Worm (Caenorhabditis elegans) whole organism, L4 larva: ENCODE results near the gene tnc-2.
A peak's percentile ranks its signal among the peaks of the same experiment; 100 is the strongest.

Experiments
- D1046.2 ChIP-seq: fragments of 200-800 bp; sonication (Bioruptor generic); IDR thresholded peaks from 2 replicates; pipeline ENCODE4 v1.3.6; 2022; ENCODE audit warnings: missing genetic modification characterization, missing compliant biosample characterization
- F37D6.2 ChIP-seq: sonication (generic microtip); optimal IDR thresholded peaks from 2 replicates; lab custom pipeline; 2016; ENCODE audit warnings: mild to moderate bottlenecking, missing genetic modification characterization, missing compliant biosample characterization
- Y5F2A.4 ChIP-seq: fragments of 200-800 bp; sonication (Bioruptor generic); optimal IDR thresholded peaks from 2 replicates; lab custom pipeline; 2018; ENCODE audit warnings: mild to moderate bottlenecking, missing genetic modification characterization, missing compliant biosample characterization
- Y75B8A.6 ChIP-seq: fragments of 200-800 bp; sonication (Bioruptor generic); IDR thresholded peaks from 2 replicates; pipeline ENCODE4 v1.3.6; 2022; ENCODE audit warnings: missing genetic modification reagents, missing genetic modification characterization, missing compliant biosample characterization
- aly-2 ChIP-seq: sonication (generic microtip); optimal IDR thresholded peaks from 2 replicates; lab custom pipeline; 2018; ENCODE audit warnings: missing biosample characterization, missing genetic modification characterization
- ama-1 ChIP-seq: fragments of 150-350 bp; optimal IDR thresholded peaks from 2 replicates; lab custom pipeline; 2014; ENCODE audit warnings: inconsistent platforms, mixed read lengths
- ceh-20 ChIP-seq: fragments of 200-800 bp; sonication (Bioruptor generic); IDR thresholded peaks from 2 replicates; pipeline ENCODE4 v1.3.6; 2022; ENCODE audit warnings: missing genetic modification reagents, missing genetic modification characterization, missing compliant biosample characterization
- ceh-82 ChIP-seq: sonication (generic microtip); optimal IDR thresholded peaks from 2 replicates; lab custom pipeline; 2017; ENCODE audit warnings: missing biosample characterization, missing genetic modification characterization
- ces-1 ChIP-seq: fragments of 150-350 bp; sonication (generic microtip); optimal IDR thresholded peaks from 4 replicates; lab custom pipeline; 2014; ENCODE audit warnings: missing biosample characterization, missing genetic modification reagents, missing genetic modification characterization
- cey-2 ChIP-seq: sonication (generic microtip); optimal IDR thresholded peaks from 3 replicates; lab custom pipeline; 2017; ENCODE audit warnings: missing genetic modification characterization, mild to moderate bottlenecking, missing compliant biosample characterization, antibody characterized with exemption, borderline replicate concordance; ENCODE audit not compliant: insufficient read depth
- ctbp-1 ChIP-seq: fragments of 200-800 bp; sonication (Bioruptor generic); IDR thresholded peaks from 2 replicates; pipeline ENCODE4 v1.3.6; 2022; ENCODE audit warnings: missing genetic modification reagents, missing genetic modification characterization, missing compliant biosample characterization
- daf-16 ChIP-seq, 3 experiments: sonication (generic microtip); optimal IDR thresholded peaks; 2 replicates each; lab custom pipeline; 2016 to 2017; ENCODE audit warnings: missing genetic modification characterization in 3 of 3, missing genetic modification reagents in 3 of 3, mild to moderate bottlenecking in 2 of 3, missing compliant biosample characterization in 2 of 3, missing biosample characterization in 1 of 3, moderate library complexity in 1 of 3
- dmd-6 ChIP-seq: fragments of 200-800 bp; sonication (Bioruptor generic); IDR thresholded peaks from 2 replicates; pipeline ENCODE4 v1.3.6; 2022; ENCODE audit warnings: missing genetic modification reagents, missing genetic modification characterization, missing compliant biosample characterization
- duxl-1 ChIP-seq: sonication (generic microtip); optimal IDR thresholded peaks from 2 replicates; lab custom pipeline; 2016; ENCODE audit warnings: mild to moderate bottlenecking, missing genetic modification characterization, moderate library complexity, missing compliant biosample characterization; ENCODE audit not compliant: poor library complexity
- egl-27 ChIP-seq: sonication (generic microtip); optimal IDR thresholded peaks from 3 replicates; lab custom pipeline; 2017; ENCODE audit warnings: missing biosample characterization, missing genetic modification reagents, missing genetic modification characterization
- egl-43 ChIP-seq: fragments of 200-800 bp; sonication (Bioruptor generic); IDR thresholded peaks from 2 replicates; pipeline ENCODE4 v1.3.6; 2022; ENCODE audit warnings: missing genetic modification reagents, missing genetic modification characterization, missing compliant biosample characterization
- fkh-10 ChIP-seq: fragments of 150-350 bp; optimal IDR thresholded peaks from 2 replicates; lab custom pipeline; 2014; ENCODE audit warnings: missing biosample characterization, missing genetic modification reagents, missing genetic modification characterization
- hmg-1.1 ChIP-seq: fragments of 200-800 bp; sonication (Bioruptor generic); IDR thresholded peaks from 2 replicates; pipeline ENCODE4 v1.3.6; 2022; ENCODE audit warnings: missing genetic modification reagents, missing genetic modification characterization, missing compliant biosample characterization
- jun-1 ChIP-seq: fragments of 150-350 bp; optimal IDR thresholded peaks from 2 replicates; lab custom pipeline; 2014; ENCODE audit warnings: missing biosample characterization, missing genetic modification reagents, missing genetic modification characterization
- lin-1 ChIP-seq: fragments of 200-800 bp; sonication (Bioruptor generic); IDR thresholded peaks from 2 replicates; pipeline ENCODE4 v1.3.6; 2022; ENCODE audit warnings: missing genetic modification reagents, missing genetic modification characterization, missing compliant biosample characterization
- lin-15B ChIP-seq: fragments of 150-350 bp; sonication (generic microtip); optimal IDR thresholded peaks from 3 replicates; lab custom pipeline; 2014; ENCODE audit warnings: missing biosample characterization, missing genetic modification characterization
- lin-29 ChIP-seq: fragments of 200-800 bp; sonication (Bioruptor generic); IDR thresholded peaks from 2 replicates; pipeline ENCODE4 v1.3.6; 2022; ENCODE audit warnings: missing genetic modification reagents, missing genetic modification characterization, missing compliant biosample characterization
- lin-38 ChIP-seq: fragments of 200-800 bp; sonication (Bioruptor generic); IDR thresholded peaks from 2 replicates; pipeline ENCODE4 v1.3.6; 2022; ENCODE audit warnings: missing genetic modification reagents, missing genetic modification characterization, missing compliant biosample characterization
- lin-39 ChIP-seq: fragments of 150-350 bp; optimal IDR thresholded peaks from 2 replicates; lab custom pipeline; 2014; ENCODE audit warnings: missing biosample characterization, missing genetic modification reagents, missing genetic modification characterization
- lsy-2 ChIP-seq, 2 experiments: fragments of 150-350 bp in 1 of 2; sonication (generic microtip) in 1 of 2; optimal IDR thresholded peaks; 2 replicates each; lab custom pipeline; 2014 to 2017; ENCODE audit warnings: missing biosample characterization in 2 of 2, missing genetic modification characterization in 2 of 2
- madf-5 ChIP-seq, 2 experiments: fragments of 200-800 bp; sonication (Bioruptor generic); IDR thresholded peaks; 2 replicates each; pipeline ENCODE4 v1.3.6; 2022; ENCODE audit warnings: missing compliant biosample characterization in 2 of 2, missing genetic modification characterization in 2 of 2
- madf-9 ChIP-seq: fragments of 200-800 bp; sonication (Bioruptor generic); conservative IDR thresholded peaks from 2 replicates; pipeline ENCODE4 v1.3.6; 2022; ENCODE audit warnings: missing genetic modification reagents, missing genetic modification characterization, missing compliant biosample characterization
- mdl-1 ChIP-seq, 2 experiments: fragments of 150-350 bp in 1 of 2; sonication (generic microtip) in 1 of 2; optimal IDR thresholded peaks; 2 replicates each; lab custom pipeline; 2014 to 2017; ENCODE audit warnings: missing biosample characterization in 2 of 2, missing genetic modification characterization in 2 of 2
- mdt-29 ChIP-seq: fragments of 200-800 bp; sonication (Bioruptor generic); IDR thresholded peaks from 2 replicates; pipeline ENCODE4 v1.3.6; 2022; ENCODE audit warnings: missing genetic modification reagents, missing genetic modification characterization, missing compliant biosample characterization
- mep-1 ChIP-seq: fragments of 150-350 bp; sonication (generic microtip); optimal IDR thresholded peaks from 3 replicates; lab custom pipeline; 2014; ENCODE audit warnings: missing biosample characterization, missing genetic modification characterization
- nhr-11 ChIP-seq: fragments of 150-350 bp; optimal IDR thresholded peaks from 2 replicates; lab custom pipeline; 2014; ENCODE audit warnings: missing biosample characterization, missing genetic modification characterization
- nhr-28 ChIP-seq: fragments of 150-350 bp; optimal IDR thresholded peaks from 2 replicates; lab custom pipeline; 2014; ENCODE audit warnings: missing biosample characterization, missing genetic modification characterization
- nhr-42 ChIP-seq: fragments of 200-800 bp; sonication (Bioruptor generic); IDR thresholded peaks from 2 replicates; pipeline ENCODE4 v1.3.6; 2022; ENCODE audit warnings: missing genetic modification characterization, missing compliant biosample characterization
- nhr-6 ChIP-seq: fragments of 150-350 bp; optimal IDR thresholded peaks from 2 replicates; lab custom pipeline; 2014; ENCODE audit warnings: missing biosample characterization, missing genetic modification characterization
- nhr-76 ChIP-seq: fragments of 150-350 bp; optimal IDR thresholded peaks from 2 replicates; lab custom pipeline; 2014; ENCODE audit warnings: missing biosample characterization, missing genetic modification characterization
- pha-4 ChIP-seq, 2 experiments: fragments of 150-350 bp in 1 of 2; fragments of 200-800 bp in 1 of 2; sonication (Bioruptor generic) in 1 of 2; IDR thresholded peaks in 1 of 2; optimal IDR thresholded peaks in 1 of 2; 2 replicates each; pipeline versions ENCODE4 v1.3.6 to Lab custom; 2014 to 2022; ENCODE audit warnings: missing genetic modification characterization in 2 of 2, missing genetic modification reagents in 2 of 2, missing biosample characterization in 1 of 2, missing compliant biosample characterization in 1 of 2
- php-3 ChIP-seq: fragments of 200-800 bp; sonication (Bioruptor generic); IDR thresholded peaks from 2 replicates; pipeline ENCODE4 v1.3.6; 2022; ENCODE audit warnings: missing genetic modification reagents, missing genetic modification characterization, missing compliant biosample characterization
- set-16 ChIP-seq: fragments of 200-800 bp; sonication (Bioruptor generic); IDR thresholded peaks from 2 replicates; pipeline ENCODE4 v1.3.6; 2022; ENCODE audit warnings: missing genetic modification reagents, missing genetic modification characterization, missing compliant biosample characterization
- skn-1 ChIP-seq: fragments of 150-350 bp; optimal IDR thresholded peaks from 2 replicates; lab custom pipeline; 2014; ENCODE audit warnings: missing biosample characterization, missing genetic modification characterization
- spr-1 ChIP-seq: sonication (generic microtip); optimal IDR thresholded peaks from 2 replicates; lab custom pipeline; 2016; ENCODE audit warnings: mild to moderate bottlenecking, missing genetic modification characterization, missing compliant biosample characterization
- spr-3 ChIP-seq: fragments of 200-800 bp; sonication (Bioruptor generic); optimal IDR thresholded peaks from 2 replicates; lab custom pipeline; 2018; ENCODE audit warnings: mild to moderate bottlenecking, missing genetic modification characterization, missing compliant biosample characterization
- tra-1 ChIP-seq: fragments of 200-800 bp; sonication (Bioruptor generic); IDR thresholded peaks from 2 replicates; pipeline ENCODE4 v1.3.6; 2022; ENCODE audit warnings: missing genetic modification reagents, missing genetic modification characterization, missing compliant biosample characterization
- unc-39 ChIP-seq: sonication (generic microtip); optimal IDR thresholded peaks from 2 replicates; lab custom pipeline; 2017; ENCODE audit warnings: missing biosample characterization, missing genetic modification characterization
- zag-1 ChIP-seq: fragments of 150-350 bp; optimal IDR thresholded peaks from 2 replicates; lab custom pipeline; 2014; ENCODE audit warnings: missing biosample characterization, missing genetic modification characterization
- zfp-2 ChIP-seq: sonication (generic microtip); optimal IDR thresholded peaks from 2 replicates; lab custom pipeline; 2016; ENCODE audit warnings: mild to moderate bottlenecking, missing genetic modification characterization, missing compliant biosample characterization
- zfp-3 ChIP-seq: fragments of 200-800 bp; sonication (Bioruptor generic); conservative IDR thresholded peaks from 2 replicates; pipeline ENCODE4 v1.3.6; 2022; ENCODE audit warnings: missing genetic modification reagents, missing genetic modification characterization, missing compliant biosample characterization
- zip-2 ChIP-seq: fragments of 150-350 bp; optimal IDR thresholded peaks from 2 replicates; lab custom pipeline; 2014; ENCODE audit warnings: missing biosample characterization, missing genetic modification characterization
- ztf-7 ChIP-seq: fragments of 150-350 bp; optimal IDR thresholded peaks from 2 replicates; lab custom pipeline; 2014; ENCODE audit warnings: missing biosample characterization, missing genetic modification characterization

Gene tnc-2

ce11 chrII:10501578-10501977 lies 34.9 kb downstream of the tnc-2 start (continued):
- TF ChIP-seq skn-1 (tag; lab: Kevin White, UChicago), result no peak
- TF ChIP-seq lin-15B (tag; lab: Kevin White, UChicago), result no peak
- TF ChIP-seq daf-16 (GFP tag; optimal IDR thresholded peaks at IDR 0.05; lab: Kevin White, UChicago), result no peak
- TF ChIP-seq daf-16 (tag; optimal IDR thresholded peaks at IDR 0.05; lab: Kevin White, UChicago), result peak; percentile 10
- TF ChIP-seq Y5F2A.4 (GFP tag; lab: Kevin White, UChicago), result no peak
- TF ChIP-seq spr-3 (GFP tag; lab: Kevin White, UChicago), result no peak
- TF ChIP-seq mdl-1 (tag; optimal IDR thresholded peaks at IDR 0.05; lab: Kevin White, UChicago), result peak in 1 of 2 experiments; percentile 86
- TF ChIP-seq D1046.2 (GFP tag; lab: Robert Waterston, UW), result no peak
- TF ChIP-seq cey-2, result no peak
- TF ChIP-seq Y75B8A.6, result no peak
- no peak for TF ChIP-seq php-3 (GFP tag; lab: Robert Waterston, UW)
- TF ChIP-seq pha-4 (GFP tag; IDR thresholded peaks at IDR 0.05; lab: Robert Waterston, UW), result no peak
- TF ChIP-seq pha-4 (tag; optimal IDR thresholded peaks at IDR 0.05; lab: Kevin White, UChicago), result no peak
- TF ChIP-seq nhr-42 (GFP tag; lab: Robert Waterston, UW), result 0 out of 2 replicates have a peak, but pooled peaks have one; percentile 5
- no peak for TF ChIP-seq ces-1 (GFP tag; lab: Kevin White, UChicago)
- TF ChIP-seq duxl-1 (tag; lab: Kevin White, UChicago), result peak; percentile 36
- TF ChIP-seq unc-39, result no peak
- no peak for TF ChIP-seq ceh-82 (tag; lab: Kevin White, UChicago)
- TF ChIP-seq nhr-76 (tag; lab: Kevin White, UChicago), result no peak
- no peak for TF ChIP-seq dmd-6 (GFP tag; lab: Robert Waterston, UW)
- no peak for TF ChIP-seq madf-9
- no peak for TF ChIP-seq F37D6.2 (tag; lab: Kevin White, UChicago)
- no peak for TF ChIP-seq lin-1 (GFP tag; lab: Robert Waterston, UW)
- no peak for TF ChIP-seq tra-1 (GFP tag; lab: Robert Waterston, UW)
- peak; percentile 53 for TF ChIP-seq mep-1 (tag; lab: Kevin White, UChicago)
- TF ChIP-seq hmg-1.1 (GFP tag; lab: Robert Waterston, UW), result peak; percentile 50; the same call in 1 of the 2 replicates
- TF ChIP-seq madf-5 (GFP tag; IDR thresholded peaks at IDR 0.05; lab: Robert Waterston, UW), result no peak
- TF ChIP-seq lin-29 (GFP tag; lab: Robert Waterston, UW), result no peak
- no peak for TF ChIP-seq zag-1
- no peak for TF ChIP-seq lin-38 (GFP tag; lab: Robert Waterston, UW)
- TF ChIP-seq zfp-2 (tag; lab: Kevin White, UChicago), result no peak
- TF ChIP-seq ceh-20 (GFP tag; lab: Robert Waterston, UW), result no peak
- TF ChIP-seq nhr-28, result peak; percentile 64
- no peak for TF ChIP-seq nhr-6 (tag; lab: Kevin White, UChicago)
- no peak for TF ChIP-seq egl-27 (tag; lab: Kevin White, UChicago)
- TF ChIP-seq aly-2 (tag; lab: Kevin White, UChicago), result no peak
- TF ChIP-seq ama-1 (lab: Kevin White, UChicago), result no peak
- no peak for TF ChIP-seq jun-1 (tag; lab: Kevin White, UChicago)
- no peak for TF ChIP-seq zip-2 (tag; lab: Kevin White, UChicago)
- TF ChIP-seq fkh-10 (GFP tag; lab: Kevin White, UChicago), result peak; percentile 0
- no peak for TF ChIP-seq ctbp-1 (GFP tag; lab: Robert Waterston, UW)
- TF ChIP-seq ztf-7 (tag; lab: Kevin White, UChicago), result no peak
- no peak for TF ChIP-seq lin-39 (tag; lab: Kevin White, UChicago)
- TF ChIP-seq zfp-3 (GFP tag; lab: Robert Waterston, UW), result no peak
- TF ChIP-seq mdt-29 (GFP tag; lab: Robert Waterston, UW), result no peak
- peak; percentile 79 for TF ChIP-seq nhr-11 (tag; lab: Kevin White, UChicago)
- no peak for TF ChIP-seq egl-43 (GFP tag; lab: Robert Waterston, UW)
- TF ChIP-seq lsy-2 (tag; optimal IDR thresholded peaks at IDR 0.05; lab: Kevin White, UChicago), result peak; percentile 44 to 52
- TF ChIP-seq spr-1 (tag; lab: Kevin White, UChicago), result no peak
- no peak for TF ChIP-seq set-16 (GFP tag; lab: Robert Waterston, UW)
